Fruit fly (Drosophila melanogaster) whole organism, embryonic: ENCODE data around the gene CG12998.

Source experiments
- CG10654 ChIP-seq: fragments of 200-800 bp; sonication (Bioruptor generic); optimal IDR thresholded peaks from 2 replicates; lab custom pipeline; 2016; ENCODE audit warnings: missing biosample characterization, missing genetic modification characterization
- CG11093 ChIP-seq: fragments of 200-800 bp; sonication (Bioruptor generic); IDR thresholded peaks from 3 replicates; pipeline ENCODE4 v1.3.6; 2022; ENCODE audit warnings: missing biosample characterization, missing genetic modification characterization
- CG12744 ChIP-seq: fragments of 200-800 bp; sonication (Bioruptor generic); optimal IDR thresholded peaks from 2 replicates; lab custom pipeline; 2016; ENCODE audit warnings: missing biosample characterization, missing genetic modification characterization
- CG12769 ChIP-seq: fragments of 200-800 bp; sonication (Bioruptor generic); optimal IDR thresholded peaks from 2 replicates; lab custom pipeline; 2019; ENCODE audit warnings: missing biosample characterization, mild to moderate bottlenecking, missing genetic modification characterization, moderate library complexity
- CG12942 ChIP-seq: fragments of 200-800 bp; sonication (Bioruptor generic); optimal IDR thresholded peaks from 3 replicates; lab custom pipeline; 2016; ENCODE audit warnings: missing biosample characterization, missing genetic modification characterization
- CG1529 ChIP-seq: fragments of 200-800 bp; sonication (Bioruptor generic); optimal IDR thresholded peaks from 3 replicates; lab custom pipeline; 2018; ENCODE audit warnings: missing biosample characterization, missing genetic modification characterization
- CG16815 ChIP-seq: fragments of 200-800 bp; sonication (Bioruptor generic); optimal IDR thresholded peaks from 3 replicates; lab custom pipeline; 2017; ENCODE audit warnings: missing biosample characterization, mild to moderate bottlenecking, missing genetic modification characterization
- CG17186 ChIP-seq: fragments of 200-800 bp; sonication (Bioruptor generic); optimal IDR thresholded peaks from 3 replicates; lab custom pipeline; 2017; ENCODE audit warnings: missing biosample characterization, missing genetic modification reagents, missing genetic modification characterization
- CG18599 ChIP-seq: fragments of 200-800 bp; sonication (Bioruptor generic); optimal IDR thresholded peaks from 3 replicates; lab custom pipeline; 2017; ENCODE audit warnings: missing biosample characterization, missing genetic modification characterization, mild to moderate bottlenecking, moderate library complexity, missing genetic modification reagents
- CG18764 ChIP-seq: fragments of 200-800 bp; sonication (Bioruptor generic); optimal IDR thresholded peaks from 3 replicates; lab custom pipeline; 2016; ENCODE audit warnings: missing biosample characterization, missing genetic modification characterization
- CG2712 ChIP-seq: fragments of 200-800 bp; optimal IDR thresholded peaks from 3 replicates; lab custom pipeline; 2019; ENCODE audit warnings: missing biosample characterization, mild to moderate bottlenecking, missing genetic modification characterization, moderate library complexity
- CG30020 ChIP-seq: fragments of 200-800 bp; optimal IDR thresholded peaks from 2 replicates; lab custom pipeline; 2019; ENCODE audit warnings: missing biosample characterization, mild to moderate bottlenecking, missing genetic modification characterization, moderate library complexity
- CG32532 ChIP-seq: fragments of 200-800 bp; sonication (Bioruptor generic); IDR thresholded peaks from 2 replicates; pipeline ENCODE4 v1.3.6; 2022; ENCODE audit warnings: missing biosample characterization, missing genetic modification characterization
- CG33213 ChIP-seq: fragments of 200-800 bp; sonication (Bioruptor generic); optimal IDR thresholded peaks from 3 replicates; lab custom pipeline; 2016; ENCODE audit warnings: missing biosample characterization, missing genetic modification characterization
- CG3407 ChIP-seq: fragments of 200-800 bp; sonication (Bioruptor generic); optimal IDR thresholded peaks from 2 replicates; lab custom pipeline; 2018; ENCODE audit warnings: missing biosample characterization, mild to moderate bottlenecking, missing genetic modification characterization
- CG4707 ChIP-seq: fragments of 200-800 bp; sonication (Bioruptor generic); optimal IDR thresholded peaks from 2 replicates; lab custom pipeline; 2018; ENCODE audit warnings: missing biosample characterization, mild to moderate bottlenecking, missing genetic modification characterization, moderate library complexity
- CG4854 ChIP-seq: fragments of 200-800 bp; sonication (Bioruptor generic); optimal IDR thresholded peaks from 2 replicates; lab custom pipeline; 2016; ENCODE audit warnings: missing biosample characterization, missing genetic modification characterization, inconsistent platforms
- CG6765 ChIP-seq: fragments of 200-800 bp; sonication (Bioruptor generic); optimal IDR thresholded peaks from 3 replicates; lab custom pipeline; 2017; ENCODE audit warnings: missing biosample characterization, mild to moderate bottlenecking, missing genetic modification characterization
- CG8089 ChIP-seq: fragments of 200-800 bp; sonication (Bioruptor generic); optimal IDR thresholded peaks from 3 replicates; lab custom pipeline; 2016; ENCODE audit warnings: missing biosample characterization, missing genetic modification characterization
- CG8944 ChIP-seq: fragments of 200-800 bp; sonication (Bioruptor generic); optimal IDR thresholded peaks from 3 replicates; lab custom pipeline; 2016; ENCODE audit warnings: missing biosample characterization, missing genetic modification characterization
- CG9932 ChIP-seq: fragments of 200-800 bp; sonication (Bioruptor generic); IDR thresholded peaks from 2 replicates; pipeline ENCODE4 v1.3.6; 2022; ENCODE audit warnings: missing biosample characterization, missing genetic modification characterization
- CHES-1-like ChIP-seq: fragments of 200-800 bp; sonication (Bioruptor generic); optimal IDR thresholded peaks from 2 replicates; lab custom pipeline; 2016; ENCODE audit warnings: missing biosample characterization, missing genetic modification characterization
- CoRest ChIP-seq: fragments of 200-800 bp; sonication (Bioruptor generic); optimal IDR thresholded peaks from 3 replicates; lab custom pipeline; 2018; ENCODE audit warnings: missing biosample characterization, mild to moderate bottlenecking, missing genetic modification characterization, moderate library complexity
- Doc2 ChIP-seq: fragments of 200-800 bp; sonication (Bioruptor generic); IDR thresholded peaks from 2 replicates; pipeline ENCODE4 v1.3.6; 2022; ENCODE audit warnings: missing biosample characterization, missing genetic modification characterization
- E2f1 ChIP-seq: fragments of 200-800 bp; sonication (Bioruptor generic); IDR thresholded peaks from 2 replicates; pipeline ENCODE4 v1.3.6; 2022; ENCODE audit warnings: missing biosample characterization, missing genetic modification characterization
- E2f2 ChIP-seq: fragments of 200-800 bp; sonication (Bioruptor generic); IDR thresholded peaks from 2 replicates; pipeline ENCODE4 v1.3.6; 2022; ENCODE audit warnings: missing biosample characterization, missing genetic modification characterization
- Elba2 ChIP-seq: fragments of 200-800 bp; sonication (Bioruptor generic); optimal IDR thresholded peaks from 3 replicates; lab custom pipeline; 2016; ENCODE audit warnings: missing biosample characterization, missing genetic modification characterization
- Ets97D ChIP-seq: fragments of 200-800 bp; sonication (Bioruptor generic); optimal IDR thresholded peaks from 3 replicates; lab custom pipeline; 2016; ENCODE audit warnings: missing biosample characterization, missing genetic modification characterization
- H2.0 ChIP-seq: fragments of 200-800 bp; sonication (Bioruptor generic); IDR thresholded peaks from 2 replicates; pipeline ENCODE4 v1.3.6; 2022; ENCODE audit warnings: missing biosample characterization, missing genetic modification characterization
- HLH4C ChIP-seq: fragments of 200-800 bp; sonication (Bioruptor generic); IDR thresholded peaks from 3 replicates; pipeline ENCODE4 v1.3.6; 2022; ENCODE audit warnings: missing biosample characterization, missing genetic modification characterization; ENCODE audit not compliant: partially characterized antibody
- HLHmδ ChIP-seq: fragments of 200-800 bp; sonication (Bioruptor generic); optimal IDR thresholded peaks from 2 replicates; lab custom pipeline; 2018; ENCODE audit warnings: missing biosample characterization, mild to moderate bottlenecking, missing genetic modification characterization, moderate library complexity
- Hr3 ChIP-seq: fragments of 200-800 bp; sonication (Bioruptor generic); optimal IDR thresholded peaks from 3 replicates; lab custom pipeline; 2016; ENCODE audit warnings: missing biosample characterization, missing genetic modification characterization
- Hr39 ChIP-seq: fragments of >200 bp; optimal IDR thresholded peaks from 2 replicates; lab custom pipeline; 2017
- Myb ChIP-seq: fragments of 200-800 bp; sonication (Bioruptor generic); optimal IDR thresholded peaks from 2 replicates; lab custom pipeline; 2016; ENCODE audit warnings: missing biosample characterization, missing genetic modification characterization
- NK7.1 ChIP-seq: fragments of 200-800 bp; sonication (Bioruptor generic); optimal IDR thresholded peaks from 3 replicates; lab custom pipeline; 2016; ENCODE audit warnings: missing biosample characterization, missing genetic modification characterization
- Six4 ChIP-seq: fragments of 200-800 bp; sonication (Bioruptor generic); optimal IDR thresholded peaks from 2 replicates; lab custom pipeline; 2016; ENCODE audit warnings: missing biosample characterization, missing genetic modification characterization
- Tbp ChIP-seq: fragments of >200 bp; optimal IDR thresholded peaks from 2 replicates; lab custom pipeline; 2018; ENCODE audit warnings: missing biosample characterization, missing genetic modification characterization
- Xrp1 ChIP-seq: fragments of 200-800 bp; sonication (Bioruptor generic); IDR thresholded peaks from 2 replicates; pipeline ENCODE4 v1.3.6; 2022; ENCODE audit warnings: missing biosample characterization, missing genetic modification characterization
- ab ChIP-seq: fragments of 200-800 bp; sonication (Bioruptor generic); optimal IDR thresholded peaks from 2 replicates; lab custom pipeline; 2016; ENCODE audit warnings: missing biosample characterization, missing genetic modification characterization
- disco-r ChIP-seq: fragments of 200-800 bp; sonication (Bioruptor generic); optimal IDR thresholded peaks from 2 replicates; lab custom pipeline; 2016; ENCODE audit warnings: missing biosample characterization, missing genetic modification characterization
- en ChIP-seq: fragments of 200-800 bp; sonication (Bioruptor generic); optimal IDR thresholded peaks from 2 replicates; lab custom pipeline; 2016; ENCODE audit warnings: missing biosample characterization, missing genetic modification characterization
- exex ChIP-seq: fragments of 200-800 bp; sonication (Bioruptor generic); optimal IDR thresholded peaks from 4 replicates; lab custom pipeline; 2018; ENCODE audit warnings: missing biosample characterization, mild to moderate bottlenecking, missing genetic modification characterization, moderate library complexity
- ftz-f1 ChIP-seq: fragments of 200-800 bp; sonication (Bioruptor generic); optimal IDR thresholded peaks from 2 replicates; lab custom pipeline; 2016; ENCODE audit warnings: missing biosample characterization, missing genetic modification characterization
- grau ChIP-seq: fragments of 200-800 bp; optimal IDR thresholded peaks from 3 replicates; lab custom pipeline; 2019; ENCODE audit warnings: missing biosample characterization, mild to moderate bottlenecking, missing genetic modification characterization, moderate library complexity
- her ChIP-seq: fragments of 200-800 bp; sonication (Bioruptor generic); optimal IDR thresholded peaks from 2 replicates; lab custom pipeline; 2016; ENCODE audit warnings: missing biosample characterization, missing genetic modification characterization
- jigr1 ChIP-seq: fragments of 200-800 bp; sonication (Bioruptor generic); IDR thresholded peaks from 3 replicates; pipeline ENCODE4 v1.3.6; 2022; ENCODE audit warnings: missing biosample characterization, missing genetic modification characterization
- maf-S ChIP-seq: fragments of 200-800 bp; sonication (Bioruptor generic); optimal IDR thresholded peaks from 2 replicates; lab custom pipeline; 2016; ENCODE audit warnings: missing biosample characterization, missing genetic modification characterization
- repo ChIP-seq: fragments of 200-800 bp; sonication (Bioruptor generic); optimal IDR thresholded peaks from 2 replicates; lab custom pipeline; 2016; ENCODE audit warnings: missing biosample characterization, missing genetic modification characterization
- ro ChIP-seq: fragments of 200-800 bp; sonication (Bioruptor generic); IDR thresholded peaks from 2 replicates; pipeline ENCODE4 v1.3.6; 2022; ENCODE audit warnings: missing biosample characterization, missing genetic modification characterization
- salm ChIP-seq: fragments of 200-800 bp; sonication (Bioruptor generic); optimal IDR thresholded peaks from 2 replicates; lab custom pipeline; 2018; ENCODE audit warnings: missing biosample characterization, mild to moderate bottlenecking, missing genetic modification characterization
- shn ChIP-seq: fragments of 200-800 bp; sonication (Bioruptor generic); optimal IDR thresholded peaks from 3 replicates; lab custom pipeline; 2016; ENCODE audit warnings: missing biosample characterization, missing genetic modification characterization
- so ChIP-seq: fragments of 200-800 bp; sonication (Bioruptor generic); IDR thresholded peaks from 3 replicates; pipeline ENCODE4 v1.3.6; 2022; ENCODE audit warnings: missing biosample characterization, missing genetic modification characterization
- twi ChIP-seq: fragments of 200-800 bp; optimal IDR thresholded peaks from 2 replicates; lab custom pipeline; 2019; ENCODE audit warnings: missing biosample characterization, mild to moderate bottlenecking, missing genetic modification characterization, moderate library complexity

Gene CG12998

dm6 chrX:17175558-17176189 lies 42.8 kb upstream of the CG12998 start (continued):
- TF ChIP-seq CG3407 (GFP tag; lab: Kevin White, UChicago) (no peak), CG30020 (tag; lab: Kevin White, UChicago) (no peak), E2f1 (GFP tag; lab: Robert Waterston, UW) (no peak), salm (tag; lab: Kevin White, UChicago) (no peak), CG12769 (no peak), CG12942 (no peak), CG12744 (GFP tag; lab: Kevin White, UChicago) (no peak), HLHmδ (GFP tag; lab: Kevin White, UChicago) (no peak), CoRest (peak; percentile 50), jigr1 (no peak), maf-S (GFP tag; lab: Kevin White, UChicago) (peak; percentile 22), H2.0 (GFP tag; lab: Robert Waterston, UW) (no peak), Myb (peak; percentile 22), Hr39 (lab: Kevin White, UChicago) (no peak), Ets97D (peak; percentile 1), CG18764 (no peak), ab (no peak), CG8944 (peak; percentile 33), exex (tag; lab: Kevin White, UChicago) (no peak), E2f2 (GFP tag; lab: Robert Waterston, UW) (no peak), twi (tag; lab: Kevin White, UChicago) (no peak), CG9932 (GFP tag; lab: Robert Waterston, UW) (peak; percentile 53; the same call in 1 of the 2 replicates), Six4 (GFP tag; lab: Kevin White, UChicago) (no peak), HLH4C (GFP tag; lab: Robert Waterston, UW) (no peak), CG17186 (GFP tag; lab: Kevin White, UChicago) (no peak), Tbp (GFP tag; lab: Kevin White, UChicago) (no peak), disco-r (no peak), repo (GFP tag; lab: Kevin White, UChicago) (no peak), Hr3 (GFP tag; lab: Kevin White, UChicago) (peak; percentile 7), shn (GFP tag; lab: Kevin White, UChicago) (no peak), CHES-1-like (no peak), so (GFP tag; lab: Robert Waterston, UW) (no peak), CG8089 (GFP tag; lab: Kevin White, UChicago) (no peak), Doc2 (GFP tag; lab: Robert Waterston, UW) (no peak), Xrp1 (GFP tag; lab: Robert Waterston, UW) (no peak), Elba2 (no peak), CG10654 (GFP tag; lab: Kevin White, UChicago) (no peak), CG4707 (GFP tag; lab: Kevin White, UChicago) (no peak), CG1529 (GFP tag; lab: Kevin White, UChicago) (no peak), CG11093 (GFP tag; lab: Robert Waterston, UW) (no peak), CG18599 (GFP tag; lab: Kevin White, UChicago) (no peak), CG32532 (GFP tag; lab: Robert Waterston, UW) (peak; percentile 74), ftz-f1 (no peak), CG2712 (tag; lab: Kevin White, UChicago) (peak; percentile 34), en (no peak), NK7.1 (GFP tag; lab: Kevin White, UChicago) (no peak), her (no peak), CG16815 (GFP tag; lab: Kevin White, UChicago) (no peak), CG4854 (GFP tag; lab: Kevin White, UChicago) (peak; percentile 24), CG33213 (GFP tag; lab: Kevin White, UChicago) (peak; percentile 54), CG6765 (GFP tag; lab: Kevin White, UChicago) (no peak), grau (peak; percentile 37), ro (GFP tag; lab: Robert Waterston, UW) (no peak)
